1 worm cellular context compared by ENCODE assay signal in the genomic region with DNA sequence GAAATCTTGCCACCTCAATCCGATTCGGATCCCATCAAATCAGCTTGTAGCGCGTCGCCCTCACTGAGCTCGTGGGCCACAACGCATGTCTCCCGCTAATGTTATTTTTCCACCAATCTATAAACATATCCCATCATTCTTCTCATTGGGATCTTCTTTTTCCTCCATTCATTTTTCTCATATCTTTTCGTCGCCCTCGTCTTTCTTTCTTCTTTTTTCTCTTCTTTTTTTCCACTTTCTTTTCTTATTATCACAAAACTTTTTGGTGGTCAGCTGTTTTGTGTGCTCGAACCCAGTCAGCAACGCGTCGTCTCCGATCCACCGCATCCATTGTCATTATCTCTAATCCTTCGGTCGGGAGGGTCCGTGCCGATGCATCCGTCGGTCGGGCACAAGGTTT.
TF ChIP-seq lines count a peak whose summit lies in the region.

No protein-coding gene starts in this region.

TF ChIP-seq in whole organism, L1 larva, 84 proteins besides CTCF, POLR2A, EP300 and RAD21 (continued from another document):
- TF ChIP-seq F16B12.6 (tag; optimal IDR thresholded peaks at IDR 0.05; lab: Kevin White, UChicago) (no peak), snu-23 (GFP tag; optimal IDR thresholded peaks at IDR 0.05; lab: Kevin White, UChicago) (peak; percentile 37), blmp-1 (tag; optimal IDR thresholded peaks at IDR 0.05; lab: Kevin White, UChicago) (no peak), lin-14 (GFP tag; optimal IDR thresholded peaks at IDR 0.05; lab: Kevin White, UChicago) (peak; percentile 82), nhr-90 (tag; optimal IDR thresholded peaks at IDR 0.05; lab: Kevin White, UChicago; ENCODE audit: poor library complexity) (no peak), unc-130 (tag; optimal IDR thresholded peaks at IDR 0.05; lab: Kevin White, UChicago) (no peak), lsy-2 (tag; optimal IDR thresholded peaks at IDR 0.05; lab: Kevin White, UChicago) (peak in 1 of 2 experiments; percentile 32), pag-3 (tag; optimal IDR thresholded peaks at IDR 0.05; lab: Kevin White, UChicago; ENCODE audit: borderline replicate concordance, insufficient read depth) (peak; percentile 36), lin-15B (tag; optimal IDR thresholded peaks at IDR 0.05; lab: Kevin White, UChicago) (no peak), nhr-20 (tag; optimal IDR thresholded peaks at IDR 0.05; lab: Kevin White, UChicago) (peak; percentile 33)
